Worm (Caenorhabditis elegans) whole organism, late embryonic: ENCODE measurements around the gene F10E9.4.

Experiments
- C38D4.7 ChIP-seq: fragments of 200-800 bp; sonication (Bioruptor generic); optimal IDR thresholded peaks from 2 replicates; lab custom pipeline; 2018; ENCODE audit warnings: mild to moderate bottlenecking, missing genetic modification characterization, moderate library complexity, missing compliant biosample characterization
- K09A11.1 ChIP-seq: sonication (generic microtip); optimal IDR thresholded peaks from 2 replicates; lab custom pipeline; 2017; ENCODE audit warnings: antibody characterized with exemption, mild to moderate bottlenecking, missing genetic modification characterization, missing compliant biosample characterization; ENCODE audit not compliant: insufficient read depth
- T23F11.4 ChIP-seq: fragments of 200-800 bp; sonication (Bioruptor generic); optimal IDR thresholded peaks from 2 replicates; lab custom pipeline; 2018; ENCODE audit warnings: mild to moderate bottlenecking, missing genetic modification characterization, missing compliant biosample characterization
- ahr-1 ChIP-seq: sonication (generic microtip); optimal IDR thresholded peaks from 2 replicates; lab custom pipeline; 2016; ENCODE audit warnings: missing genetic modification characterization, missing compliant biosample characterization
- ceh-14 ChIP-seq: sonication (generic microtip); optimal IDR thresholded peaks from 2 replicates; lab custom pipeline; 2016; ENCODE audit warnings: missing genotype, missing genetic modification characterization, missing compliant biosample characterization
- ceh-18 ChIP-seq: sonication (generic microtip); optimal IDR thresholded peaks from 2 replicates; lab custom pipeline; 2016; ENCODE audit warnings: missing genetic modification characterization, missing compliant biosample characterization
- ceh-22 ChIP-seq: sonication (generic microtip); optimal IDR thresholded peaks from 2 replicates; lab custom pipeline; 2017; ENCODE audit warnings: missing biosample characterization, missing genetic modification characterization
- ceh-24 ChIP-seq: sonication (generic microtip); optimal IDR thresholded peaks from 2 replicates; lab custom pipeline; 2016; ENCODE audit warnings: mild to moderate bottlenecking, missing genetic modification characterization, missing compliant biosample characterization
- ceh-30 ChIP-seq: fragments of 150-350 bp; optimal IDR thresholded peaks from 2 replicates; lab custom pipeline; 2014; ENCODE audit warnings: missing biosample characterization, missing genetic modification characterization
- ceh-31 ChIP-seq: sonication (generic microtip); optimal IDR thresholded peaks from 2 replicates; lab custom pipeline; 2016; ENCODE audit warnings: missing genetic modification characterization, missing compliant biosample characterization
- ceh-34 ChIP-seq: sonication (generic microtip); optimal IDR thresholded peaks from 2 replicates; lab custom pipeline; 2016; ENCODE audit warnings: mild to moderate bottlenecking, missing genetic modification characterization, missing compliant biosample characterization
- ceh-45 ChIP-seq: fragments of 200-800 bp; sonication (Bioruptor generic); IDR thresholded peaks from 2 replicates; pipeline ENCODE4 v1.3.6; 2022; ENCODE audit warnings: missing genetic modification reagents, missing genetic modification characterization, missing compliant biosample characterization
- ceh-9 ChIP-seq: sonication (generic microtip); optimal IDR thresholded peaks from 2 replicates; lab custom pipeline; 2016; ENCODE audit warnings: mild to moderate bottlenecking, missing genetic modification characterization, inconsistent platforms, missing compliant biosample characterization
- che-1 ChIP-seq: sonication (generic microtip); optimal IDR thresholded peaks from 2 replicates; lab custom pipeline; 2016; ENCODE audit warnings: mild to moderate bottlenecking, missing genetic modification characterization, missing compliant biosample characterization
- dve-1 ChIP-seq: sonication (generic microtip); optimal IDR thresholded peaks from 2 replicates; lab custom pipeline; 2017; ENCODE audit warnings: antibody characterized with exemption, mild to moderate bottlenecking, missing genetic modification characterization, missing compliant biosample characterization
- elt-2 ChIP-seq: sonication (generic microtip); optimal IDR thresholded peaks from 2 replicates; lab custom pipeline; 2016; ENCODE audit warnings: missing genetic modification reagents, missing genetic modification characterization, missing compliant biosample characterization
- ets-4 ChIP-seq: sonication (generic microtip); optimal IDR thresholded peaks from 2 replicates; lab custom pipeline; 2016; ENCODE audit warnings: missing genetic modification characterization, missing compliant biosample characterization
- eyg-1 ChIP-seq: sonication (generic microtip); optimal IDR thresholded peaks from 2 replicates; lab custom pipeline; 2016; ENCODE audit warnings: missing genotype, missing genetic modification characterization, missing compliant biosample characterization
- fax-1 ChIP-seq: sonication (generic microtip); optimal IDR thresholded peaks from 2 replicates; lab custom pipeline; 2016; ENCODE audit warnings: missing genotype, missing genetic modification characterization, missing compliant biosample characterization
- fkh-10 ChIP-seq: fragments of 150-350 bp; optimal IDR thresholded peaks from 2 replicates; lab custom pipeline; 2014; ENCODE audit warnings: missing biosample characterization, missing genetic modification reagents, missing genetic modification characterization
- hlh-13 ChIP-seq: fragments of 200-800 bp; sonication (Bioruptor generic); optimal IDR thresholded peaks from 2 replicates; lab custom pipeline; 2018; ENCODE audit warnings: mild to moderate bottlenecking, missing genetic modification characterization, missing compliant biosample characterization
- hlh-30 ChIP-seq: sonication (generic microtip); optimal IDR thresholded peaks from 2 replicates; lab custom pipeline; 2017; ENCODE audit warnings: antibody characterized with exemption, missing genetic modification characterization, missing compliant biosample characterization; ENCODE audit not compliant: insufficient read depth
- lim-6 ChIP-seq: sonication (generic microtip); optimal IDR thresholded peaks from 2 replicates; lab custom pipeline; 2016; ENCODE audit warnings: missing genetic modification characterization, missing compliant biosample characterization
- lin-11 ChIP-seq: fragments of 200-800 bp; sonication (Bioruptor generic); optimal IDR thresholded peaks from 2 replicates; lab custom pipeline; 2018; ENCODE audit warnings: mild to moderate bottlenecking, missing genetic modification characterization, missing compliant biosample characterization
- nfya-1 ChIP-seq: sonication (generic microtip); optimal IDR thresholded peaks from 2 replicates; lab custom pipeline; 2017; ENCODE audit warnings: missing genetic modification characterization, mild to moderate bottlenecking, missing compliant biosample characterization, antibody characterized with exemption, moderate library complexity
- nhr-11 ChIP-seq: fragments of 150-350 bp; optimal IDR thresholded peaks from 2 replicates; lab custom pipeline; 2014; ENCODE audit warnings: missing biosample characterization, missing genetic modification characterization
- nhr-232 ChIP-seq: sonication (generic microtip); optimal IDR thresholded peaks from 2 replicates; lab custom pipeline; 2016; ENCODE audit warnings: missing genetic modification characterization, missing compliant biosample characterization
- pag-3 ChIP-seq: sonication (generic microtip); optimal IDR thresholded peaks from 2 replicates; lab custom pipeline; 2016; ENCODE audit warnings: missing compliant biosample characterization, missing genetic modification characterization, borderline replicate concordance
- pax-1 ChIP-seq: fragments of 150-350 bp; optimal IDR thresholded peaks from 2 replicates; lab custom pipeline; 2014; ENCODE audit warnings: missing biosample characterization, missing genetic modification characterization
- pha-4 ChIP-seq: fragments of 150-350 bp; optimal IDR thresholded peaks from 2 replicates; lab custom pipeline; 2018; ENCODE audit warnings: missing biosample characterization, missing genetic modification reagents, missing genetic modification characterization
- pqm-1 ChIP-seq: sonication (generic microtip); optimal IDR thresholded peaks from 2 replicates; lab custom pipeline; 2016; ENCODE audit warnings: missing genetic modification characterization, missing compliant biosample characterization
- pros-1 ChIP-seq: fragments of 150-350 bp; optimal IDR thresholded peaks from 2 replicates; lab custom pipeline; 2014; ENCODE audit warnings: missing biosample characterization, missing genetic modification reagents, missing genetic modification characterization
- rnt-1 ChIP-seq: sonication (generic microtip); optimal IDR thresholded peaks from 2 replicates; lab custom pipeline; 2016; ENCODE audit warnings: missing genetic modification characterization, missing compliant biosample characterization
- sdc-2 ChIP-seq: sonication (generic microtip); optimal IDR thresholded peaks from 2 replicates; lab custom pipeline; 2016; ENCODE audit warnings: missing genotype, missing genetic modification characterization, missing compliant biosample characterization
- sox-2 ChIP-seq: fragments of 200-800 bp; sonication (Bioruptor generic); IDR thresholded peaks from 2 replicates; pipeline ENCODE4 v1.3.6; 2022; ENCODE audit warnings: missing genetic modification reagents, missing genetic modification characterization, missing compliant biosample characterization
- tbx-2 ChIP-seq: sonication (generic microtip); optimal IDR thresholded peaks from 2 replicates; lab custom pipeline; 2016; ENCODE audit warnings: missing genetic modification characterization, missing compliant biosample characterization
- tbx-7 ChIP-seq: sonication (generic microtip); optimal IDR thresholded peaks from 2 replicates; lab custom pipeline; 2016; ENCODE audit warnings: missing genotype, missing genetic modification characterization, missing compliant biosample characterization
- ttx-3 ChIP-seq: sonication (generic microtip); optimal IDR thresholded peaks from 2 replicates; lab custom pipeline; 2016; ENCODE audit warnings: missing genetic modification reagents, missing genetic modification characterization, missing compliant biosample characterization
- unc-3 ChIP-seq, 2 experiments: fragments of 200-800 bp in 1 of 2; sonication (Bioruptor generic) in 1 of 2; sonication (generic microtip) in 1 of 2; conservative IDR thresholded peaks in 1 of 2; optimal IDR thresholded peaks in 1 of 2; 2 replicates each; pipeline versions ENCODE4 v1.3.6 to Lab custom; 2016 to 2022; ENCODE audit warnings: missing compliant biosample characterization in 2 of 2, missing genetic modification characterization in 2 of 2, missing genetic modification reagents in 1 of 2
- unc-42 ChIP-seq: sonication (generic microtip); optimal IDR thresholded peaks from 2 replicates; lab custom pipeline; 2016; ENCODE audit warnings: missing genotype, missing genetic modification characterization, missing compliant biosample characterization
- unc-55 ChIP-seq: sonication (generic microtip); optimal IDR thresholded peaks from 2 replicates; lab custom pipeline; 2017; ENCODE audit warnings: missing biosample characterization, missing genetic modification reagents, missing genetic modification characterization
- ztf-16 ChIP-seq: sonication (generic microtip); optimal IDR thresholded peaks from 2 replicates; lab custom pipeline; 2017; ENCODE audit warnings: missing genetic modification characterization, missing compliant biosample characterization

F10E9.4 gene

ce11 chrIII:8356407-8356881, 48.1 kb downstream of the F10E9.4 start (continued):
- TF ChIP-seq ceh-24 (tag; lab: Kevin White, UChicago) (no peak), nfya-1 (tag; lab: Kevin White, UChicago) (peak; percentile 87), ceh-18 (tag; lab: Kevin White, UChicago) (peak; percentile 81), nhr-11 (tag; lab: Kevin White, UChicago) (no peak), lim-6 (tag; lab: Kevin White, UChicago) (no peak), tbx-7 (tag; lab: Kevin White, UChicago) (peak; percentile 37), ceh-34 (tag; lab: Kevin White, UChicago) (peak; percentile 70), pag-3 (no peak), C38D4.7 (GFP tag; lab: Kevin White, UChicago) (no peak), pax-1 (tag; lab: Kevin White, UChicago) (no peak), fax-1 (tag; lab: Kevin White, UChicago) (no peak), unc-55 (GFP tag; lab: Kevin White, UChicago) (peak; percentile 14), nhr-232 (no peak), ceh-14 (tag; lab: Kevin White, UChicago) (peak; percentile 37), ets-4 (no peak), hlh-13 (GFP tag; lab: Kevin White, UChicago) (no peak), che-1 (peak; percentile 12), ceh-9 (no peak), tbx-2 (tag; lab: Kevin White, UChicago) (peak; percentile 60), T23F11.4 (GFP tag; lab: Kevin White, UChicago) (no peak), pqm-1 (tag; lab: Kevin White, UChicago) (no peak), hlh-30 (tag; lab: Kevin White, UChicago) (peak; percentile 10), ztf-16 (no peak), elt-2 (peak; percentile 14)

- TF ChIP-seq pros-1 (tag; lab: Kevin White, UChicago) (no peak), sdc-2 (no peak), ceh-9 (no peak), ceh-45 (GFP tag; lab: Robert Waterston, UW) (no peak), ceh-31 (tag; lab: Kevin White, UChicago) (peak; percentile 49), fkh-10 (GFP tag; lab: Kevin White, UChicago) (no peak), ztf-16 (no peak), eyg-1 (tag; lab: Kevin White, UChicago) (no peak), unc-55 (GFP tag; lab: Kevin White, UChicago) (peak; percentile 52), pax-1 (tag; lab: Kevin White, UChicago) (peak; percentile 47), tbx-7 (tag; lab: Kevin White, UChicago) (no peak), rnt-1 (peak; percentile 46), lim-6 (tag; lab: Kevin White, UChicago) (no peak), ceh-30 (tag; lab: Kevin White, UChicago) (peak; percentile 15), nfya-1 (tag; lab: Kevin White, UChicago) (peak; percentile 71), fax-1 (tag; lab: Kevin White, UChicago) (no peak), unc-3 (GFP tag; conservative IDR thresholded peaks at IDR 0.05; lab: Robert Waterston, UW) (no peak), unc-3 (tag; optimal IDR thresholded peaks at IDR 0.05; lab: Kevin White, UChicago) (no peak), sox-2 (GFP tag; lab: Robert Waterston, UW) (no peak), hlh-30 (tag; lab: Kevin White, UChicago) (peak; percentile 40), ahr-1 (tag; lab: Kevin White, UChicago) (no peak), lin-11 (tag; lab: Kevin White, UChicago) (no peak), ttx-3 (tag; lab: Kevin White, UChicago) (no peak), nhr-232 (no peak), hlh-13 (GFP tag; lab: Kevin White, UChicago) (no peak), pha-4 (tag; lab: Kevin White, UChicago) (no peak), dve-1 (tag; lab: Kevin White, UChicago) (peak; percentile 44), K09A11.1 (tag; lab: Kevin White, UChicago) (peak; percentile 13), ceh-22 (no peak), unc-42 (tag; lab: Kevin White, UChicago) (peak; percentile 53), ets-4 (no peak), ceh-18 (tag; lab: Kevin White, UChicago) (peak; percentile 35)
- TF ChIP-seq, all 69 proteins: peak for 11
Measured at ce11 chrIII:8358213-8358672, 49.9 kb downstream of the F10E9.4 start, which contains the start of the genes R05D3.8 and rfp-1. TSS of gene R05D3.8 (minus strand) at chrIII:8358327. TSS of gene rfp-1 (plus strand) at chrIII:8358622.
